Worm (Caenorhabditis elegans): ENCODE measurements around the gene Y77E11A.7.
A peak's percentile ranks its signal among the peaks of the same experiment; 100 is the strongest.

The Y77E11A.7 gene

DNA sequence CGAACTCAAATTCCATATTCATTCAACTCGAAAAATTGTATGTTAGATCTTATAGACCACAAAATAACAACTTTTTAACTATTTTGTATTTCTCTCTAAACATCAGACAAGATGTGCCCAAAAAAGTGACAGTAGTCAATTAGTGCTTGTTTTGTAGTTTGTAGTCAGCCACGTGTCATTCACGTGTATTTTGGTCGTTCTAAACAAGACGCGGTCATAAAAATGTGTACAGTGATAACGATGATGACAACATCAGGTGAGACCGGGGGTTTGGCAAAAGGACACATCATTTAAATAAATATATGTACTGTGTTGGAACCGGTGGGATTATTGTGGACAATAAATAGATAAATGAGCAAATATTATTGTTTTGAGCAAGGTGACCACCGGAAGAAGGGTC, 34.5 kb upstream of the Y77E11A.7 start:
- TF ChIP-seq T23F11.4 (GFP tag; optimal IDR thresholded peaks at IDR 0.05) (no peak), ceh-14 (tag; optimal IDR thresholded peaks at IDR 0.05) (no peak), zip-5 (tag; optimal IDR thresholded peaks at IDR 0.05) (no peak), elt-2 (tag; optimal IDR thresholded peaks at IDR 0.05) (peak; percentile 70), ztf-16 (tag; optimal IDR thresholded peaks at IDR 0.05) (no peak), hlh-15 (tag; optimal IDR thresholded peaks at IDR 0.05) (no peak)

DNA sequence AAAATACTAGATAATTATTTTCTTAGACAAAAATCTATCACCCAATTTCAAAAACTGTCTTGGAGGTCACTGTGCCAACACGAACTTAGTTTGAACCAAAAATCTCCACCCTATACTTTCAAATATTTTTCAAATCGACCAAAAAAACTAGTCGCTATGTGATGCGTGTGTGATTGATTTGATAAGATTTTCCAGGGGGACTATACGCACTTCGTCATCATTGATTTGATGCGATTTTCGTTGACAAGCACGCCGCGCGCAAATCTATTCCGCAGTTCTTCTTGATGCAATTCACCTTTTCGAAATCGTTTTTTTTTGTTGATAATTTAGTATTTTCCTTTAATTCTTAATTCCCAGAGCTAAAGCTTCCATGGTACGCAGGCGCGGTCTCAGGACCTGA, 33.8 kb upstream of the Y77E11A.7 start:
- TF ChIP-seq odd-2 (tag; optimal IDR thresholded peaks at IDR 0.05), result no peak
- TF ChIP-seq nhr-232 (tag; optimal IDR thresholded peaks at IDR 0.05), result no peak
- TF ChIP-seq fkh-10 (GFP tag; optimal IDR thresholded peaks at IDR 0.05), result no peak
- TF ChIP-seq pha-4 (tag; optimal IDR thresholded peaks at IDR 0.05), result no peak
- TF ChIP-seq hlh-6 (tag; optimal IDR thresholded peaks at IDR 0.05), result no peak

DNA sequence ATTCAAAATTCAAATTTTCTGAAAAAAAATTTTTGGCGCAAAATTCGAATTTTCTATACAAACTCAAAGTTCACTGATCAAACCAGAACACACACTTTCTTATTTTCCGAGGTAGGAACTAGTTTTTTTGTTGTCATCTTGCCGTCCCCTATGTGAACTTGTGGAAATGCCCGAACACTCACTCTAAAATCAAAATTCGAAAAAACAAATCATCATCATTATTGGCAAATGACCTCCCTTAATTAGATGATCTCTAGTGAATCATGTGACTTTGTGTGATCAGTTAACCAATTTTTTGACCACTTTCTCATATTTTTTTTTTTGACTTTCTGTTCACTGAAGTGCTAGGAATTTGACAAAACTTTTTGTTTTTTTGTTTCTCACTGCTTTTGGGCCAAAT, 32.8 kb upstream of the Y77E11A.7 start:
- TF ChIP-seq nhr-232 (tag; optimal IDR thresholded peaks at IDR 0.05), result no peak
- no peak for TF ChIP-seq hlh-13 (GFP tag; optimal IDR thresholded peaks at IDR 0.05)
- TF ChIP-seq ama-1 (optimal IDR thresholded peaks at IDR 0.05), result no peak
- no peak for TF ChIP-seq elt-4 (tag; optimal IDR thresholded peaks at IDR 0.05)
- no peak for TF ChIP-seq fkh-10 (GFP tag; optimal IDR thresholded peaks at IDR 0.05)
- TF ChIP-seq lim-6 (tag; optimal IDR thresholded peaks at IDR 0.05), result no peak
- TF ChIP-seq sox-2 (GFP tag; IDR thresholded peaks at IDR 0.05), result no peak

DNA sequence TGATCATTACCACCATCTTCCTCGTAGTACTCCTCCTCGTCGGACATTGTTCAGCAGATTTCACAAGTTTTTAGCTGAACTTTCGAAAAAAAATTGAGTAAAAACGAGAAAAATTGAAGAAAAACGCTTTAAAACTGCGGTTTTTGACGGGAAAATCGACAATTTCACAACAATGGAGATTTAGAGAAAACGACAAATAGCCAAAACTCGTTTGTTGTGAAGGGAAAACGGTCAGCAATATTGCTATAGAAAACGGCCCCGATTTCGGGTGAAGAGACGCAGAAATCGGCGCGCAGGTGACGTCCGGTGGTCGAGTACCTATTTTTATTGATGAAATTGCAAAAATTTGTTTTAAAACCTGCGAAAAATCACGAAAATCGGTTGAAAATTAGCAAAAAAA, 26.3 kb upstream of the Y77E11A.7 start, which contains the start of gene clp-7:
clp-7 (minus strand) TSS at position 47 of the 400 bp plus-strand sequence.
- no peak for TF ChIP-seq pax-1 (tag; optimal IDR thresholded peaks at IDR 0.05)
- no peak for TF ChIP-seq pros-1 (tag; optimal IDR thresholded peaks at IDR 0.05)
- TF ChIP-seq ceh-34 (tag; optimal IDR thresholded peaks at IDR 0.05), result no peak
- no peak for TF ChIP-seq ceh-31 (tag; optimal IDR thresholded peaks at IDR 0.05)
- TF ChIP-seq fkh-6 (tag; optimal IDR thresholded peaks at IDR 0.05), result no peak
- TF ChIP-seq T23F11.4 (GFP tag; optimal IDR thresholded peaks at IDR 0.05), result no peak
- no peak for TF ChIP-seq K09A11.1 (tag; optimal IDR thresholded peaks at IDR 0.05; ENCODE audit: insufficient read depth)
- no peak for TF ChIP-seq ceh-45 (GFP tag; IDR thresholded peaks at IDR 0.05)
- TF ChIP-seq fkh-10 (GFP tag; optimal IDR thresholded peaks at IDR 0.05), result no peak
- TF ChIP-seq nfya-1 (tag; optimal IDR thresholded peaks at IDR 0.05), result no peak
- TF ChIP-seq zip-5 (tag; optimal IDR thresholded peaks at IDR 0.05), result no peak
- TF ChIP-seq ceh-24 (tag; optimal IDR thresholded peaks at IDR 0.05), result no peak
- TF ChIP-seq tbx-2 (tag; optimal IDR thresholded peaks at IDR 0.05), result no peak

DNA sequence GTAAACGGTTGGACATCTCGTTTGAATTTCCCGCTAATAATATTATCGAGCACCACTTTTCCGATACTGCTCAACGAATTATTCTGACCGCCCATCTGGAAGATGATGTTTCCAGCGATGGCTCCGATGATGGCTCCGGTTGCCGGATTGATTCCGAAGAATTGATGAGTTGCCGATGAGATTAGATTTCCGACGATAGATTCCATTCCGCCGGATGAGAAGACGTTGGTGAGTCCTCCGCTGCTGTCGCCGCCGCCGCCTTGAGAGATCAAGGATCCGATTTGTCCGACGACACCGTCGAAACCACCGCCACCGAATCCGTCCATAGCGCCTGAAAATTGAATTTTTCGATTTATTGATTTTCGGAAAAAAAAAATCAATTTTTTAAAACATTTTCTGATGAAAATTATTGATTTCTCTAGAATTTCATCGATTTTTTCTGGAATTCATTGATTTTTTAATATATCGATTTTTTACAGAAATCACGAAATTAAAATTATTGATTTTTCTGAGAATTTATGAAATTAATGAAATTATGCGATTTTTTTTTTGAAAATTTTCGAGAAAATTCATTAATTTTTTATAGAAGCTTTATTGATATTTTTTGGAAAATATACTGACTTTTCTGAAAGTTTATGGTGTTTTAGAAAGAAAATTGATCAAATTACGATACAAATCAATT, 24.5 kb upstream of the Y77E11A.7 start:
- TF ChIP-seq hlh-15 (tag; optimal IDR thresholded peaks at IDR 0.05) (no peak), pqm-1 (tag; optimal IDR thresholded peaks at IDR 0.05) (no peak), hlh-13 (GFP tag; optimal IDR thresholded peaks at IDR 0.05) (no peak), che-1 (tag; optimal IDR thresholded peaks at IDR 0.05) (no peak)

DNA sequence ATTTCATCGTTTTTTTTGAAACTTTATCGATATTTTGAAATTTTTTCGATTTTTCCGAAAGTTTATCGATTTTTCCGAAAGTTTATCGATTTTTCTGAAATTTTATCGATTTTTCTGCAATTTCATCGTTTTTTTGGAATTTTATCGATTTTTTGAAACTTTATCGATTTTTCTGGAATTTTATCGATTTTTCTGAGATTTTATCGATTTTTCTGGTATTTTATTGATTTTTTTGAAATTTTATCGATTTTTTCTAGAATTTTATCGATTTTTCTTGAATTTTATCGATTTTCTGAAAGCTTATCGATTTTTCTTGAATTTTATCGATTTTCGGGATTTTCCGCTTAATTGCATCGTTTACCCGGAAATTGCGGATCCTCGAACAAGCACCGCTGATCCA, 23.9 kb upstream of the Y77E11A.7 start:
- TF ChIP-seq ztf-16 (tag; optimal IDR thresholded peaks at IDR 0.05), result no peak
- TF ChIP-seq ceh-48 (tag; optimal IDR thresholded peaks at IDR 0.05), result peak; percentile 81
- TF ChIP-seq hlh-6 (tag; optimal IDR thresholded peaks at IDR 0.05), result no peak

DNA sequence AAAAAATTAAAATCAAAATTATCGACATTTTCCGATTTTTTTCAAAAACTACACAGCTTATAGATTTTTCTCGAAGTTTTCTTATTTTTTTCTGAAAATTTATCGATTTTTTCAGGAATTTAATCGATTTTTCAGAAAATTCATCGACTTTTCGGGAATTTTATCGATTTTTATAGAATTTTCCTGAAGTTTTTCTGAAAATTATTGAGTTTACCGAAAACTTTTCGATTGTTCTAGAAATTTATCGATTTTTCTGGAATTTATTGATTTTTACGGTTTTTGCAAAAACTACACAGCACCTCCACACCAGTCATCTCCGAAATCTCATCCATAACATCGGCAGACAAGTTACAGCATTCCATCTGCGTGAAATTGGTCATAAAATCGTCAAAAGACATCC, 18.0 kb upstream of the Y77E11A.7 start:
- TF ChIP-seq npax-4 (tag; optimal IDR thresholded peaks at IDR 0.05) (no peak), ceh-48 (tag; optimal IDR thresholded peaks at IDR 0.05) (peak; percentile 39)

Data from whole organism, late embryonic.